Worm (Caenorhabditis elegans) whole organism, midembryonic: ENCODE data around the gene hrg-10.
A peak's percentile ranks its signal among the peaks of the same experiment; 100 is the strongest.

ENCODE experiments used
- T22C8.4 ChIP-seq: fragments of 200-800 bp; sonication (Bioruptor generic); IDR thresholded peaks from 2 replicates; pipeline ENCODE4 v1.3.6; 2022; ENCODE audit warnings: missing genetic modification characterization, missing compliant biosample characterization
- cog-1 ChIP-seq: sonication (generic microtip); optimal IDR thresholded peaks from 2 replicates; lab custom pipeline; 2016; ENCODE audit warnings: missing genetic modification characterization, missing compliant biosample characterization
- flt-1 ChIP-seq: fragments of 200-800 bp; sonication (Bioruptor generic); IDR thresholded peaks from 2 replicates; pipeline ENCODE4 v1.3.6; 2022; ENCODE audit warnings: missing genetic modification characterization, missing compliant biosample characterization
- klf-2 ChIP-seq: fragments of 200-800 bp; sonication (Bioruptor generic); conservative IDR thresholded peaks from 2 replicates; pipeline ENCODE4 v1.3.6; 2022; ENCODE audit warnings: missing genetic modification reagents, missing genetic modification characterization, missing compliant biosample characterization
- med-1 ChIP-seq: sonication (generic microtip); optimal IDR thresholded peaks from 2 replicates; lab custom pipeline; 2017; ENCODE audit warnings: missing genetic modification characterization, mild to moderate bottlenecking, missing compliant biosample characterization, antibody characterized with exemption, missing genetic modification reagents; ENCODE audit not compliant: insufficient read depth
- ref-1 ChIP-seq: fragments of 200-800 bp; sonication (Bioruptor generic); conservative IDR thresholded peaks from 2 replicates; pipeline ENCODE4 v1.3.6; 2022; ENCODE audit warnings: missing genetic modification reagents, missing genetic modification characterization, missing compliant biosample characterization
- tab-1 ChIP-seq: fragments of 200-800 bp; sonication (Bioruptor generic); IDR thresholded peaks from 2 replicates; pipeline ENCODE4 v1.3.6; 2022; ENCODE audit warnings: missing genetic modification characterization, missing compliant biosample characterization
- ztf-23 ChIP-seq: fragments of 200-800 bp; sonication (Bioruptor generic); IDR thresholded peaks from 2 replicates; pipeline ENCODE4 v1.3.6; 2022; ENCODE audit warnings: missing genetic modification reagents, missing genetic modification characterization, missing compliant biosample characterization
- ztf-29 ChIP-seq: fragments of 200-800 bp; sonication (Bioruptor generic); IDR thresholded peaks from 2 replicates; pipeline ENCODE4 v1.3.6; 2022; ENCODE audit warnings: missing genetic modification reagents, missing genetic modification characterization, missing compliant biosample characterization

The hrg-10 gene

ce11 chrV:18960072-18960471 lies 3.0 kb upstream of the hrg-10 start, which contains the start of gene ztf-20:
Gene ztf-20, minus strand, starts transcription at chrV:18960172.
- TF ChIP-seq klf-2 = no peak
- TF ChIP-seq med-1 = no peak
- no peak for TF ChIP-seq ztf-23 (GFP tag; lab: Robert Waterston, UW)
- TF ChIP-seq cog-1 = no peak
- no peak for TF ChIP-seq T22C8.4 (GFP tag; lab: Robert Waterston, UW)
- TF ChIP-seq ztf-29 = no peak
- TF ChIP-seq tab-1 (GFP tag; lab: Robert Waterston, UW) = no peak
- no peak for TF ChIP-seq flt-1 (GFP tag; lab: Robert Waterston, UW)
- no peak for TF ChIP-seq ref-1

ce11 chrV:18940826-18941225 lies 16.3 kb downstream of the hrg-10 start:
- peak; percentile 93 for TF ChIP-seq T22C8.4 (GFP tag; lab: Robert Waterston, UW)

ce11 chrV:18940341-18940740 lies 16.8 kb downstream of the hrg-10 start, which contains the start of gene Y80D3A.8:
Gene Y80D3A.8, plus strand, starts transcription at chrV:18940641.
- TF ChIP-seq tab-1 (GFP tag; lab: Robert Waterston, UW) (no peak), ztf-29 (no peak)

ce11 chrV:18937578-18937977 lies 19.5 kb downstream of the hrg-10 start:
- TF ChIP-seq cog-1 (no peak), ztf-29 (no peak), ztf-23 (GFP tag; lab: Robert Waterston, UW) (no peak), flt-1 (GFP tag; lab: Robert Waterston, UW) (no peak), ref-1 (no peak)

ce11 chrV:18934539-18934938 lies 22.6 kb downstream of the hrg-10 start:
- no peak for TF ChIP-seq klf-2
- no peak for TF ChIP-seq ref-1
- TF ChIP-seq cog-1 = no peak
- no peak for TF ChIP-seq ztf-23 (GFP tag; lab: Robert Waterston, UW)
- no peak for TF ChIP-seq med-1
- no peak for TF ChIP-seq tab-1 (GFP tag; lab: Robert Waterston, UW)
- no peak for TF ChIP-seq flt-1 (GFP tag; lab: Robert Waterston, UW)
- no peak for TF ChIP-seq T22C8.4 (GFP tag; lab: Robert Waterston, UW)
- TF ChIP-seq ztf-29 = no peak

- TF ChIP-seq T22C8.4 (GFP tag; lab: Robert Waterston, UW) = no peak
- TF ChIP-seq tab-1 (GFP tag; lab: Robert Waterston, UW) = no peak
- TF ChIP-seq ztf-29 = no peak
- no peak for TF ChIP-seq med-1
- no peak for TF ChIP-seq klf-2
- TF ChIP-seq flt-1 (GFP tag; lab: Robert Waterston, UW) = no peak
- no peak for TF ChIP-seq ref-1
- no peak for TF ChIP-seq cog-1
- TF ChIP-seq ztf-23 (GFP tag; lab: Robert Waterston, UW) = no peak
Measured at ce11 chrV:18931279-18931678, 25.8 kb downstream of the hrg-10 start, which contains the start of gene ptr-22. Gene ptr-22, minus strand, starts transcription at chrV:18931379.

- TF ChIP-seq med-1 (no peak), cog-1 (no peak), T22C8.4 (GFP tag; lab: Robert Waterston, UW) (no peak), ztf-29 (no peak), ref-1 (no peak), ztf-23 (GFP tag; lab: Robert Waterston, UW) (no peak), tab-1 (GFP tag; lab: Robert Waterston, UW) (no peak), klf-2 (no peak), flt-1 (GFP tag; lab: Robert Waterston, UW) (no peak)
Measured at ce11 chrV:18930748-18931147, 26.4 kb downstream of the hrg-10 start.

- TF ChIP-seq T22C8.4 (GFP tag; lab: Robert Waterston, UW) (peak; percentile 56), tab-1 (GFP tag; lab: Robert Waterston, UW) (no peak)
Measured at ce11 chrV:18917396-18917795, 39.7 kb downstream of the hrg-10 start.

ce11 chrV:18913120-18913519 lies 44.0 kb downstream of the hrg-10 start:
- no peak for TF ChIP-seq ref-1
- no peak for TF ChIP-seq cog-1
- no peak for TF ChIP-seq tab-1 (GFP tag; lab: Robert Waterston, UW)
- TF ChIP-seq flt-1 (GFP tag; lab: Robert Waterston, UW) = no peak
- TF ChIP-seq ztf-23 (GFP tag; lab: Robert Waterston, UW) = no peak
- TF ChIP-seq T22C8.4 (GFP tag; lab: Robert Waterston, UW) = no peak
- no peak for TF ChIP-seq med-1
- TF ChIP-seq ztf-29 = no peak
- TF ChIP-seq klf-2 = no peak

ce11 chrV:18912555-18912954 lies 44.6 kb downstream of the hrg-10 start:
- TF ChIP-seq tab-1 (GFP tag; lab: Robert Waterston, UW) (no peak), ztf-23 (GFP tag; lab: Robert Waterston, UW) (0 out of 2 replicates have a peak, but pooled peaks have one; percentile 58)

ce11 chrV:18911736-18912135 lies 45.4 kb downstream of the hrg-10 start, which contains the start of gene cyp-42A1:
Gene cyp-42A1, plus strand, starts transcription at chrV:18912036.
- TF ChIP-seq ztf-29 = no peak
- no peak for TF ChIP-seq med-1
- no peak for TF ChIP-seq flt-1 (GFP tag; lab: Robert Waterston, UW)
- TF ChIP-seq tab-1 (GFP tag; lab: Robert Waterston, UW) = no peak
- TF ChIP-seq cog-1 = no peak
- no peak for TF ChIP-seq klf-2
- TF ChIP-seq T22C8.4 (GFP tag; lab: Robert Waterston, UW) = no peak
- no peak for TF ChIP-seq ref-1
- TF ChIP-seq ztf-23 (GFP tag; lab: Robert Waterston, UW) = no peak

- no peak for TF ChIP-seq T22C8.4 (GFP tag; lab: Robert Waterston, UW)
- peak; percentile 33; the same call in 1 of the 2 replicates for TF ChIP-seq ztf-29
Measured at ce11 chrV:18909682-18910081, 47.4 kb downstream of the hrg-10 start.
